Worm (Caenorhabditis elegans) whole organism, late embryonic: ENCODE data around the gene F26G1.3.

Experiments
- F13H6.1 ChIP-seq: sonication (generic microtip); optimal IDR thresholded peaks from 2 replicates; lab custom pipeline; 2016; ENCODE audit warnings: missing genetic modification characterization, missing compliant biosample characterization
- K09A11.1 ChIP-seq: sonication (generic microtip); optimal IDR thresholded peaks from 2 replicates; lab custom pipeline; 2017; ENCODE audit warnings: antibody characterized with exemption, mild to moderate bottlenecking, missing genetic modification characterization, missing compliant biosample characterization; ENCODE audit not compliant: insufficient read depth
- T23F11.4 ChIP-seq: fragments of 200-800 bp; sonication (Bioruptor generic); optimal IDR thresholded peaks from 2 replicates; lab custom pipeline; 2018; ENCODE audit warnings: mild to moderate bottlenecking, missing genetic modification characterization, missing compliant biosample characterization
- ceh-14 ChIP-seq: sonication (generic microtip); optimal IDR thresholded peaks from 2 replicates; lab custom pipeline; 2016; ENCODE audit warnings: missing genotype, missing genetic modification characterization, missing compliant biosample characterization
- ceh-19 ChIP-seq: fragments of 200-800 bp; sonication (Bioruptor generic); optimal IDR thresholded peaks from 2 replicates; lab custom pipeline; 2018; ENCODE audit warnings: mild to moderate bottlenecking, missing genetic modification characterization, missing compliant biosample characterization
- ceh-2 ChIP-seq: sonication (generic microtip); optimal IDR thresholded peaks from 2 replicates; lab custom pipeline; 2016; ENCODE audit warnings: missing genotype, missing genetic modification characterization, missing compliant biosample characterization
- ceh-22 ChIP-seq: sonication (generic microtip); optimal IDR thresholded peaks from 2 replicates; lab custom pipeline; 2017; ENCODE audit warnings: missing biosample characterization, missing genetic modification characterization
- ceh-24 ChIP-seq: sonication (generic microtip); optimal IDR thresholded peaks from 2 replicates; lab custom pipeline; 2016; ENCODE audit warnings: mild to moderate bottlenecking, missing genetic modification characterization, missing compliant biosample characterization
- ceh-6 ChIP-seq: fragments of 200-800 bp; sonication (Bioruptor generic); optimal IDR thresholded peaks from 2 replicates; lab custom pipeline; 2018; ENCODE audit warnings: mild to moderate bottlenecking, missing genetic modification characterization, missing compliant biosample characterization
- ceh-9 ChIP-seq: sonication (generic microtip); optimal IDR thresholded peaks from 2 replicates; lab custom pipeline; 2016; ENCODE audit warnings: mild to moderate bottlenecking, missing genetic modification characterization, inconsistent platforms, missing compliant biosample characterization
- dve-1 ChIP-seq: sonication (generic microtip); optimal IDR thresholded peaks from 2 replicates; lab custom pipeline; 2017; ENCODE audit warnings: antibody characterized with exemption, mild to moderate bottlenecking, missing genetic modification characterization, missing compliant biosample characterization
- elt-2 ChIP-seq: sonication (generic microtip); optimal IDR thresholded peaks from 2 replicates; lab custom pipeline; 2016; ENCODE audit warnings: missing genetic modification reagents, missing genetic modification characterization, missing compliant biosample characterization
- ets-4 ChIP-seq: sonication (generic microtip); optimal IDR thresholded peaks from 2 replicates; lab custom pipeline; 2016; ENCODE audit warnings: missing genetic modification characterization, missing compliant biosample characterization
- fax-1 ChIP-seq: sonication (generic microtip); optimal IDR thresholded peaks from 2 replicates; lab custom pipeline; 2016; ENCODE audit warnings: missing genotype, missing genetic modification characterization, missing compliant biosample characterization
- hlh-13 ChIP-seq: fragments of 200-800 bp; sonication (Bioruptor generic); optimal IDR thresholded peaks from 2 replicates; lab custom pipeline; 2018; ENCODE audit warnings: mild to moderate bottlenecking, missing genetic modification characterization, missing compliant biosample characterization
- hlh-15 ChIP-seq: sonication (generic microtip); optimal IDR thresholded peaks from 2 replicates; lab custom pipeline; 2016; ENCODE audit warnings: missing genetic modification characterization, missing compliant biosample characterization
- hlh-30 ChIP-seq: sonication (generic microtip); optimal IDR thresholded peaks from 2 replicates; lab custom pipeline; 2017; ENCODE audit warnings: antibody characterized with exemption, missing genetic modification characterization, missing compliant biosample characterization; ENCODE audit not compliant: insufficient read depth
- hlh-6 ChIP-seq: sonication (generic microtip); optimal IDR thresholded peaks from 2 replicates; lab custom pipeline; 2016; ENCODE audit warnings: missing genotype, missing genetic modification characterization, missing compliant biosample characterization
- hlh-8 ChIP-seq: sonication (generic microtip); optimal IDR thresholded peaks from 2 replicates; lab custom pipeline; 2016; ENCODE audit warnings: missing genotype, missing genetic modification characterization, missing compliant biosample characterization
- lim-6 ChIP-seq: sonication (generic microtip); optimal IDR thresholded peaks from 2 replicates; lab custom pipeline; 2016; ENCODE audit warnings: missing genetic modification characterization, missing compliant biosample characterization
- nhr-11 ChIP-seq: fragments of 150-350 bp; optimal IDR thresholded peaks from 2 replicates; lab custom pipeline; 2014; ENCODE audit warnings: missing biosample characterization, missing genetic modification characterization
- pag-3 ChIP-seq: sonication (generic microtip); optimal IDR thresholded peaks from 2 replicates; lab custom pipeline; 2016; ENCODE audit warnings: missing compliant biosample characterization, missing genetic modification characterization, borderline replicate concordance
- pax-1 ChIP-seq: fragments of 150-350 bp; optimal IDR thresholded peaks from 2 replicates; lab custom pipeline; 2014; ENCODE audit warnings: missing biosample characterization, missing genetic modification characterization
- pha-2 ChIP-seq: sonication (generic microtip); optimal IDR thresholded peaks from 2 replicates; lab custom pipeline; 2017; ENCODE audit warnings: mild to moderate bottlenecking, missing genetic modification characterization, missing compliant biosample characterization
- pha-4 ChIP-seq: fragments of 150-350 bp; optimal IDR thresholded peaks from 2 replicates; lab custom pipeline; 2018; ENCODE audit warnings: missing biosample characterization, missing genetic modification reagents, missing genetic modification characterization
- pqm-1 ChIP-seq: sonication (generic microtip); optimal IDR thresholded peaks from 2 replicates; lab custom pipeline; 2016; ENCODE audit warnings: missing genetic modification characterization, missing compliant biosample characterization
- pros-1 ChIP-seq: fragments of 150-350 bp; optimal IDR thresholded peaks from 2 replicates; lab custom pipeline; 2014; ENCODE audit warnings: missing biosample characterization, missing genetic modification reagents, missing genetic modification characterization
- ref-2 ChIP-seq: sonication (generic microtip); optimal IDR thresholded peaks from 2 replicates; lab custom pipeline; 2016; ENCODE audit warnings: missing genetic modification characterization, missing compliant biosample characterization
- sox-2 ChIP-seq: fragments of 200-800 bp; sonication (Bioruptor generic); IDR thresholded peaks from 2 replicates; pipeline ENCODE4 v1.3.6; 2022; ENCODE audit warnings: missing genetic modification reagents, missing genetic modification characterization, missing compliant biosample characterization
- sox-4 ChIP-seq: sonication (generic microtip); optimal IDR thresholded peaks from 2 replicates; lab custom pipeline; 2017; ENCODE audit warnings: mild to moderate bottlenecking, missing genetic modification characterization, inconsistent platforms, missing compliant biosample characterization
- syd-9 ChIP-seq: sonication (generic microtip); optimal IDR thresholded peaks from 2 replicates; lab custom pipeline; 2016; ENCODE audit warnings: mild to moderate bottlenecking, missing genetic modification characterization, moderate library complexity, missing compliant biosample characterization
- tbx-7 ChIP-seq: sonication (generic microtip); optimal IDR thresholded peaks from 2 replicates; lab custom pipeline; 2016; ENCODE audit warnings: missing genotype, missing genetic modification characterization, missing compliant biosample characterization
- unc-42 ChIP-seq: sonication (generic microtip); optimal IDR thresholded peaks from 2 replicates; lab custom pipeline; 2016; ENCODE audit warnings: missing genotype, missing genetic modification characterization, missing compliant biosample characterization
- unc-55 ChIP-seq: sonication (generic microtip); optimal IDR thresholded peaks from 2 replicates; lab custom pipeline; 2017; ENCODE audit warnings: missing biosample characterization, missing genetic modification reagents, missing genetic modification characterization
- zip-5 ChIP-seq: sonication (generic microtip); optimal IDR thresholded peaks from 2 replicates; lab custom pipeline; 2016; ENCODE audit warnings: missing genetic modification characterization, missing compliant biosample characterization
- ztf-16 ChIP-seq: sonication (generic microtip); optimal IDR thresholded peaks from 2 replicates; lab custom pipeline; 2017; ENCODE audit warnings: missing genetic modification characterization, missing compliant biosample characterization

Gene F26G1.3

DNA sequence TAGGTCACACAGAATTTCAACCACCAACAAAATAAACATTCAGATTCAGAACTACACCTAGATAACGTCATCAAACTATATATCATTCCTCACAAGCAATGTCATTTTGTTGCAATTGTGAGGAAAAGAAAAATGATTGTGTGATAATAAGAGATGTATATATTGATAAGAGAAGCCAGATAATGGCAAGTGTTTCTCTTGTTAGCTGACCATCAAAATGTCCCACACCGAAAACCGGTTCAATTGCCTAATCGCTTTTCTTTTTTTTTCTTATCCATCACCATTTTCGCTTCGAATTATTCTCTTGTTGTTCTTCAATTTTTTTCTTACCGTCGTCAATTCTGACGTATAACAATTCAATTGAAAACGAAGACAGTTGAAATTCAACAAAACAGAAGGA, 13.9 kb downstream of the F26G1.3 start:
- TF ChIP-seq pros-1 (tag; lab: Kevin White, UChicago) (no peak), pqm-1 (tag; lab: Kevin White, UChicago) (no peak), elt-2 (tag; lab: Kevin White, UChicago) (peak; percentile 13), dve-1 (tag; lab: Kevin White, UChicago) (no peak), hlh-30 (tag; lab: Kevin White, UChicago) (no peak)

DNA sequence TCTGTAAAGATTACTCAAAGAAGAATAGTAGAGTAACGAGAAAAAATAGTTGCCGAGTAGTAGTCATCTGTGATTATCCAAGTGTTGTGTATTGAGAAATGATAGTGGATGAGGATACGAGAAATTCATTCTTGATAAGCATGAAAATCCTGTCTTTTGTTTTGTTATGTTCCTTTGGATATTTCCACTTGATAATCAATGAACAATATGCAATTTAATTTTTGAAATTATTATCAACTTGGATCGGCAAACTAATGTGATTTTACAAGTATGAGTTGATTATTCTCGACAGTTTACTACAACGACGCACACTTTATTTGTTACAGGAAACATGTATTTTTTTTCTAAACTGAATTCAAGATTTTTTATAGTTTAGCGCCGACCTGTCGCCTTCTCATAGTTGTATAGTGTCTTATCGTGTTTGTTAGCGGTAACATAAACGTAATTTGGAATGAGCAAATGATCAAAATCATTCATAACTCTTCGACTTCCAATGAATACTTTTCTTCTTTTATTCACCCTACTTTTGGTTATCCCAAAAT, 15.4 kb downstream of the F26G1.3 start, which contains the start of the genes F26G1.9 and F26G1.10:
Gene F26G1.9, minus strand, starts transcription at position 101 of the 542 bp plus-strand sequence.
Gene F26G1.10, plus strand, starts transcription at position 492 of the 542 bp plus-strand sequence.
- TF ChIP-seq ceh-24 (tag; lab: Kevin White, UChicago) (no peak), pax-1 (tag; lab: Kevin White, UChicago) (no peak), pros-1 (tag; lab: Kevin White, UChicago) (no peak), pha-4 (tag; lab: Kevin White, UChicago) (no peak), ztf-16 (tag; lab: Kevin White, UChicago) (no peak), ceh-22 (tag; lab: Kevin White, UChicago) (no peak), zip-5 (no peak), ceh-14 (no peak), K09A11.1 (no peak), ceh-9 (tag; lab: Kevin White, UChicago) (no peak), lim-6 (tag; lab: Kevin White, UChicago) (no peak), pag-3 (tag; lab: Kevin White, UChicago) (no peak), pha-2 (tag; lab: Kevin White, UChicago) (no peak), ceh-6 (GFP tag; lab: Kevin White, UChicago) (no peak), sox-4 (tag; lab: Kevin White, UChicago) (no peak), hlh-6 (tag; lab: Kevin White, UChicago) (no peak), hlh-8 (tag; lab: Kevin White, UChicago) (no peak), syd-9 (no peak), pqm-1 (tag; lab: Kevin White, UChicago) (no peak)

DNA sequence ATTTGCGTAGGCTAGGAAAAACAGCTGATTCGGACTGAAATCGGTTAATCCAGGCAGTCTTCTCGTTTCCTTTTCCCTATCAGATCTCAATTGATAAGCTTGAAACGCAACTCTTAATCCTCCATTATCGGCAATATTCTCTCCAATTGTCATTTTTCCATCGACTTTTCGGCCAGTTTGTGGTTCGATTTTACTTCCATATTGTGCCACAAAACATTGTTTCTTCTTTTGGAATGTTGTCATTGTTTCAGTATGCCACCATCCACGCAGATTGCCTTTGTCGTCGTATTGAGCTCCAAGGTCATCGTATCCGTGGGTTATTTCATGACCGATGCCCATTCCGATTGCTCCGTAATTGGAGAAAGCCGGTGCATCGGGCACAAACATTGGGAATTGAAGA, 17.2 kb downstream of the F26G1.3 start:
- TF ChIP-seq ets-4 (no peak), unc-42 (tag; lab: Kevin White, UChicago) (no peak), F13H6.1 (no peak), T23F11.4 (GFP tag; lab: Kevin White, UChicago) (no peak), zip-5 (no peak), ref-2 (tag; lab: Kevin White, UChicago) (no peak), hlh-15 (tag; lab: Kevin White, UChicago) (no peak), sox-2 (no peak), hlh-6 (tag; lab: Kevin White, UChicago) (no peak), nhr-11 (tag; lab: Kevin White, UChicago) (no peak), tbx-7 (tag; lab: Kevin White, UChicago) (no peak), ceh-14 (no peak), fax-1 (tag; lab: Kevin White, UChicago) (no peak), ceh-22 (tag; lab: Kevin White, UChicago) (no peak), ztf-16 (tag; lab: Kevin White, UChicago) (no peak), elt-2 (tag; lab: Kevin White, UChicago) (no peak), hlh-13 (GFP tag; lab: Kevin White, UChicago) (no peak)

DNA sequence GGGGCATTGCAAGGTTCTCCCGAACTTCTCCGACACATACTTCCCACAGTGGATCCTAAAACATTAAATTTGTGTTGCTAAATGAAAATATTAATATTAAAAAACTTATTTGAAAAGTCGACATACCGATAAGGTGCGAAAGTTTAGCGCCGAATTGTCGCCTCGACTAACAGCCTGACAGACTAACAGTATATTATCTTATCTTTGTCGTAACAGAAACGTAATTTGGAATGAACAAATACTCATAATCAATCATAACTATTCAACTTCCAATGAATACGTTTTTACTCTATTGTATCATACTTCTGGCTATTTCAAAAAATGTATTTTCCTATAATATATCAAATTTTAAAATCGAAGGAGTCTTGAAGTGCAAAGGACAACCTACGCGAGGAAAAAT, 18.4 kb downstream of the F26G1.3 start, which contains the start of gene F26G1.11:
Gene F26G1.11, plus strand, starts transcription at position 205 of the 400 bp plus-strand sequence.
- no peak for TF ChIP-seq fax-1 (tag; lab: Kevin White, UChicago)
- no peak for TF ChIP-seq ceh-2 (tag; lab: Kevin White, UChicago)
- TF ChIP-seq dve-1 (tag; lab: Kevin White, UChicago) = no peak
- no peak for TF ChIP-seq unc-55
- no peak for TF ChIP-seq ceh-19
- no peak for TF ChIP-seq sox-4 (tag; lab: Kevin White, UChicago)
- no peak for TF ChIP-seq unc-42 (tag; lab: Kevin White, UChicago)
- TF ChIP-seq elt-2 (tag; lab: Kevin White, UChicago) = peak; percentile 68
